Fruit fly (Drosophila melanogaster) whole organism, pupa: ENCODE data around the gene Ndc1.

Source experiments
- CG10348 ChIP-seq: fragments of 200-800 bp; sonication (Bioruptor generic); IDR thresholded peaks from 2 replicates; pipeline ENCODE4 v1.3.6; 2022; ENCODE audit warnings: missing biosample characterization, missing genetic modification characterization
- CG13204 ChIP-seq: fragments of 200-800 bp; sonication (Bioruptor generic); optimal IDR thresholded peaks from 2 replicates; lab custom pipeline; 2018; ENCODE audit warnings: missing biosample characterization, mild to moderate bottlenecking, missing genetic modification characterization, moderate library complexity
- CG14655 ChIP-seq: fragments of 200-800 bp; sonication (Bioruptor generic); optimal IDR thresholded peaks from 3 replicates; lab custom pipeline; 2017; ENCODE audit warnings: mild to moderate bottlenecking, missing biosample characterization, missing genetic modification reagents, missing genetic modification characterization
- CG32121 ChIP-seq: fragments of 200-800 bp; sonication (Bioruptor generic); IDR thresholded peaks from 2 replicates; pipeline ENCODE4 v1.3.6; 2022; ENCODE audit warnings: missing biosample characterization, missing genetic modification characterization
- CG8159 ChIP-seq: fragments of 200-800 bp; sonication (Bioruptor generic); optimal IDR thresholded peaks from 3 replicates; lab custom pipeline; 2018; ENCODE audit warnings: missing biosample characterization, mild to moderate bottlenecking, missing genetic modification characterization, moderate library complexity
- CG8301 ChIP-seq: fragments of 200-800 bp; sonication (Bioruptor generic); optimal IDR thresholded peaks from 2 replicates; lab custom pipeline; 2018; ENCODE audit warnings: missing biosample characterization, mild to moderate bottlenecking, missing genetic modification characterization
- CG9948 ChIP-seq: fragments of 200-800 bp; sonication (Bioruptor generic); optimal IDR thresholded peaks from 2 replicates; lab custom pipeline; 2018; ENCODE audit warnings: missing biosample characterization, mild to moderate bottlenecking, missing genetic modification characterization, moderate library complexity
- D1 ChIP-seq: fragments of 200-800 bp; sonication (Bioruptor generic); optimal IDR thresholded peaks from 2 replicates; lab custom pipeline; 2018; ENCODE audit warnings: missing biosample characterization, mild to moderate bottlenecking, missing genetic modification characterization, moderate library complexity
- EcR ChIP-seq: fragments of 200-800 bp; sonication (Bioruptor generic); optimal IDR thresholded peaks from 3 replicates; lab custom pipeline; 2019; ENCODE audit warnings: missing biosample characterization, missing genetic modification characterization, mild to moderate bottlenecking, moderate library complexity, missing genetic modification reagents
- Ets98B ChIP-seq: fragments of 200-800 bp; sonication (Bioruptor generic); IDR thresholded peaks from 2 replicates; pipeline ENCODE4 v1.3.6; 2022; ENCODE audit warnings: missing biosample characterization, missing genetic modification characterization
- Pif1B ChIP-seq: fragments of 200-800 bp; sonication (Bioruptor generic); optimal IDR thresholded peaks from 3 replicates; lab custom pipeline; 2016; ENCODE audit warnings: missing biosample characterization, missing genetic modification characterization
- Snoo ChIP-seq: fragments of 200-800 bp; sonication (Bioruptor generic); optimal IDR thresholded peaks from 3 replicates; lab custom pipeline; 2017; ENCODE audit warnings: missing biosample characterization, mild to moderate bottlenecking, missing genetic modification characterization, inconsistent platforms
- fd96Ca ChIP-seq: fragments of 200-800 bp; sonication (Bioruptor generic); IDR thresholded peaks from 3 replicates; pipeline ENCODE4 v1.3.6; 2022; ENCODE audit warnings: missing biosample characterization, missing genetic modification characterization
- gl ChIP-seq: fragments of 200-800 bp; sonication (Bioruptor generic); optimal IDR thresholded peaks from 2 replicates; lab custom pipeline; 2018; ENCODE audit warnings: missing biosample characterization, mild to moderate bottlenecking, missing genetic modification characterization

DNA sequence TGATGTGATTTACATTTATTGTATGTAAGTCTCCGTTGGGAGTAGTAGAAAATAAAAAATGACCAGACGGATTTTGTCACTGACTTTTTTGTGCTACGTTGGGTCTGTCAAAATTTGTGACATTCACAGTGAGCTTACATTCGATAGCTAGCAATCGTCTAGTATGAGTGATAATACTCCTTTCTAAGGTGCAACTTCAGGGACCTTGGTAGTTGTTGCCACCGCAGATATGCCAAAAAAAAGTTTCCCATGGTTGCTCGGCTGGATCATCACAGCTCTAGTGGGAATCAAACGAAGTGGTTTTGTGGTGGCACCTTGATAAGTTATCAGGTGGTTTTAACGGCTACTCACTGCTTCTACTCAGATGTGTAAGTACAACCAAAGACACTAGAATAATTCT, 30.7 kb upstream of the Ndc1 start, which contains the start of gene tbrd-1:
- TF ChIP-seq gl (tag; lab: Kevin White, UChicago), result no peak
- TF ChIP-seq Snoo (tag; lab: Kevin White, UChicago), result no peak
- no peak for TF ChIP-seq fd96Ca (GFP tag; lab: Robert Waterston, UW)
- TF ChIP-seq CG9948 (tag; lab: Kevin White, UChicago), result no peak
- no peak for TF ChIP-seq CG10348
- TF ChIP-seq CG8301 (tag; lab: Kevin White, UChicago), result no peak
- no peak for TF ChIP-seq CG32121
- no peak for TF ChIP-seq Ets98B (GFP tag; lab: Robert Waterston, UW)
- TF ChIP-seq CG14655 (GFP tag; lab: Kevin White, UChicago), result no peak
- TF ChIP-seq CG13204, result no peak
- TF ChIP-seq Pif1B, result no peak
- TF ChIP-seq EcR (GFP tag; lab: Kevin White, UChicago), result no peak
- TF ChIP-seq D1 (tag; lab: Kevin White, UChicago), result no peak
- TF ChIP-seq CG8159 (tag; lab: Kevin White, UChicago), result no peak
